Fruit fly (Drosophila melanogaster) whole organism, embryonic: Measurements from ENCODE around the gene nuf.

Source experiments
- Atf3 ChIP-seq: fragments of 200-800 bp; sonication (Bioruptor generic); optimal IDR thresholded peaks from 3 replicates; lab custom pipeline; 2016; ENCODE audit warnings: missing biosample characterization, missing genetic modification characterization
- Atf6 ChIP-seq: fragments of 200-800 bp; sonication (Bioruptor generic); IDR thresholded peaks from 2 replicates; pipeline ENCODE4 v1.3.6; 2022; ENCODE audit warnings: missing biosample characterization, missing genetic modification characterization
- BtbVII ChIP-seq: fragments of 200-800 bp; sonication (Bioruptor generic); optimal IDR thresholded peaks from 3 replicates; lab custom pipeline; 2017; ENCODE audit warnings: missing biosample characterization, mild to moderate bottlenecking, missing genetic modification characterization
- CG10959 ChIP-seq: fragments of 200-800 bp; sonication (Bioruptor generic); IDR thresholded peaks from 2 replicates; pipeline ENCODE4 v1.3.6; 2022; ENCODE audit warnings: missing biosample characterization, missing genetic modification characterization
- CG11085 ChIP-seq: fragments of 200-800 bp; sonication (Bioruptor generic); IDR thresholded peaks from 2 replicates; pipeline ENCODE4 v1.3.6; 2022; ENCODE audit warnings: missing biosample characterization, missing genetic modification characterization
- CG11695 ChIP-seq: fragments of 200-800 bp; sonication (Bioruptor generic); IDR thresholded peaks from 3 replicates; pipeline ENCODE4 v1.3.6; 2022; ENCODE audit warnings: missing biosample characterization, missing genetic modification characterization
- CG12104 ChIP-seq: fragments of 200-800 bp; sonication (Bioruptor generic); optimal IDR thresholded peaks from 3 replicates; lab custom pipeline; 2016; ENCODE audit warnings: missing biosample characterization, missing genetic modification characterization
- CG12391 ChIP-seq: fragments of 200-800 bp; sonication (Bioruptor generic); optimal IDR thresholded peaks from 3 replicates; lab custom pipeline; 2018; ENCODE audit warnings: missing biosample characterization, mild to moderate bottlenecking, missing genetic modification characterization, moderate library complexity
- CG15011 ChIP-seq: fragments of 200-800 bp; sonication (Bioruptor generic); optimal IDR thresholded peaks from 3 replicates; lab custom pipeline; 2018; ENCODE audit warnings: missing biosample characterization, mild to moderate bottlenecking, missing genetic modification characterization
- CG17186 ChIP-seq: fragments of 200-800 bp; sonication (Bioruptor generic); optimal IDR thresholded peaks from 3 replicates; lab custom pipeline; 2017; ENCODE audit warnings: missing biosample characterization, missing genetic modification reagents, missing genetic modification characterization
- CG2116 ChIP-seq: fragments of 200-800 bp; sonication (Bioruptor generic); optimal IDR thresholded peaks from 3 replicates; lab custom pipeline; 2018; ENCODE audit warnings: missing biosample characterization, mild to moderate bottlenecking, missing genetic modification characterization
- CG2129 ChIP-seq: fragments of 200-800 bp; sonication (Bioruptor generic); IDR thresholded peaks from 2 replicates; pipeline ENCODE4 v1.3.6; 2022; ENCODE audit warnings: missing biosample characterization, missing genetic modification characterization; ENCODE audit not compliant: partially characterized antibody
- CG4360 ChIP-seq: fragments of 200-800 bp; sonication (Bioruptor generic); IDR thresholded peaks from 2 replicates; pipeline ENCODE4 v1.3.6; 2022; ENCODE audit warnings: missing biosample characterization, missing genetic modification characterization
- CG5245 ChIP-seq: fragments of 200-800 bp; sonication (Bioruptor generic); optimal IDR thresholded peaks from 3 replicates; lab custom pipeline; 2016; ENCODE audit warnings: missing biosample characterization, missing genetic modification characterization
- CG6654 ChIP-seq: fragments of 200-800 bp; sonication (Bioruptor generic); optimal IDR thresholded peaks from 2 replicates; lab custom pipeline; 2017; ENCODE audit warnings: missing biosample characterization, mild to moderate bottlenecking, missing genetic modification characterization
- CG6689 ChIP-seq: fragments of 200-800 bp; sonication (Bioruptor generic); IDR thresholded peaks from 2 replicates; pipeline ENCODE4 v1.3.6; 2022; ENCODE audit warnings: missing biosample characterization, missing genetic modification characterization
- CG6765 ChIP-seq: fragments of 200-800 bp; sonication (Bioruptor generic); optimal IDR thresholded peaks from 3 replicates; lab custom pipeline; 2017; ENCODE audit warnings: missing biosample characterization, mild to moderate bottlenecking, missing genetic modification characterization
- CG7987 ChIP-seq: fragments of 200-800 bp; sonication (Bioruptor generic); optimal IDR thresholded peaks from 2 replicates; lab custom pipeline; 2018; ENCODE audit warnings: missing biosample characterization, mild to moderate bottlenecking, missing genetic modification characterization, moderate library complexity
- CG8765 ChIP-seq: fragments of 200-800 bp; sonication (Bioruptor generic); IDR thresholded peaks from 2 replicates; pipeline ENCODE4 v1.3.6; 2022; ENCODE audit warnings: missing biosample characterization, missing genetic modification characterization
- CG8924 ChIP-seq: fragments of 200-800 bp; optimal IDR thresholded peaks from 3 replicates; lab custom pipeline; 2019; ENCODE audit warnings: missing biosample characterization, mild to moderate bottlenecking, missing genetic modification characterization, moderate library complexity
- D19B ChIP-seq: fragments of 200-800 bp; sonication (Bioruptor generic); optimal IDR thresholded peaks from 2 replicates; lab custom pipeline; 2017; ENCODE audit warnings: missing biosample characterization, mild to moderate bottlenecking, missing genetic modification characterization
- Doc3 ChIP-seq: fragments of 200-800 bp; sonication (Bioruptor generic); IDR thresholded peaks from 3 replicates; pipeline ENCODE4 v1.3.6; 2022; ENCODE audit warnings: missing biosample characterization, missing genetic modification characterization; ENCODE audit not compliant: partially characterized antibody
- Gug ChIP-seq: fragments of 200-800 bp; sonication (Bioruptor generic); IDR thresholded peaks from 4 replicates; pipeline ENCODE4 v1.3.6; 2022; ENCODE audit warnings: missing biosample characterization, missing genetic modification characterization
- H15 ChIP-seq: fragments of 200-800 bp; sonication (Bioruptor generic); IDR thresholded peaks from 3 replicates; pipeline ENCODE4 v1.3.6; 2022; ENCODE audit warnings: missing biosample characterization, missing genetic modification characterization
- Hr39 ChIP-seq: fragments of >200 bp; optimal IDR thresholded peaks from 2 replicates; lab custom pipeline; 2017
- Meics ChIP-seq: fragments of 200-800 bp; sonication (Bioruptor generic); optimal IDR thresholded peaks from 2 replicates; lab custom pipeline; 2017; ENCODE audit warnings: missing biosample characterization, mild to moderate bottlenecking, missing genetic modification characterization
- Mes4 ChIP-seq: fragments of 200-800 bp; sonication (Bioruptor generic); optimal IDR thresholded peaks from 2 replicates; lab custom pipeline; 2016; ENCODE audit warnings: missing biosample characterization, missing genetic modification characterization
- NFAT ChIP-seq: fragments of 200-800 bp; sonication (Bioruptor generic); IDR thresholded peaks from 2 replicates; pipeline ENCODE4 v1.3.6; 2022; ENCODE audit warnings: missing biosample characterization, missing genetic modification characterization
- Rx ChIP-seq: fragments of 200-800 bp; sonication (Bioruptor generic); IDR thresholded peaks from 2 replicates; pipeline ENCODE4 v1.3.6; 2022; ENCODE audit warnings: missing biosample characterization, missing genetic modification characterization
- Sin3A ChIP-seq: fragments of >200 bp; optimal IDR thresholded peaks from 2 replicates; lab custom pipeline; 2018
- Trl ChIP-seq, 3 experiments: fragments of >200 bp in 2 of 3; fragments of 200-800 bp in 1 of 3; sonication (Bioruptor generic) in 1 of 3; optimal IDR thresholded peaks; 2 replicates in 1 of 3; 3 replicates in 2 of 3; lab custom pipeline; 2016 to 2017; ENCODE audit warnings: missing biosample characterization in 1 of 3, missing genetic modification characterization in 1 of 3
- Usf ChIP-seq: fragments of 200-800 bp; sonication (Bioruptor generic); optimal IDR thresholded peaks from 2 replicates; lab custom pipeline; 2017; ENCODE audit warnings: missing genotype, missing biosample characterization, missing genetic modification characterization
- ash1 ChIP-seq: fragments of 200-800 bp; sonication (Bioruptor generic); optimal IDR thresholded peaks from 2 replicates; lab custom pipeline; 2018; ENCODE audit warnings: missing biosample characterization, mild to moderate bottlenecking, missing genetic modification characterization
- bowl ChIP-seq: fragments of 200-800 bp; sonication (Bioruptor generic); IDR thresholded peaks from 2 replicates; pipeline ENCODE4 v1.3.6; 2022; ENCODE audit warnings: missing biosample characterization, missing genetic modification characterization
- crc ChIP-seq: fragments of 200-800 bp; sonication (Bioruptor generic); optimal IDR thresholded peaks from 2 replicates; lab custom pipeline; 2016; ENCODE audit warnings: missing biosample characterization, missing genetic modification characterization
- croc ChIP-seq: fragments of 200-800 bp; sonication (Bioruptor generic); conservative IDR thresholded peaks from 3 replicates; pipeline ENCODE4 v1.3.6; 2022; ENCODE audit warnings: missing biosample characterization, missing genetic modification characterization
- ems ChIP-seq: fragments of 200-800 bp; sonication (Bioruptor generic); optimal IDR thresholded peaks from 3 replicates; lab custom pipeline; 2016; ENCODE audit warnings: missing biosample characterization, missing genetic modification characterization
- gce ChIP-seq: fragments of 200-800 bp; sonication (Bioruptor generic); IDR thresholded peaks from 3 replicates; pipeline ENCODE4 v1.3.6; 2022; ENCODE audit warnings: missing biosample characterization, missing genetic modification characterization
- gcm ChIP-seq: fragments of 200-800 bp; sonication (Bioruptor generic); optimal IDR thresholded peaks from 2 replicates; lab custom pipeline; 2019; ENCODE audit warnings: missing biosample characterization, mild to moderate bottlenecking, missing genetic modification characterization, moderate library complexity
- grn ChIP-seq: fragments of 200-800 bp; sonication (Bioruptor generic); optimal IDR thresholded peaks from 3 replicates; lab custom pipeline; 2017; ENCODE audit warnings: missing biosample characterization, missing genetic modification characterization
- lmd ChIP-seq: fragments of 200-800 bp; sonication (Bioruptor generic); IDR thresholded peaks from 2 replicates; pipeline ENCODE4 v1.3.6; 2022; ENCODE audit warnings: missing biosample characterization, missing genetic modification characterization
- lov ChIP-seq, 2 experiments: fragments of 200-800 bp in 1 of 2; fragments of >200 bp in 1 of 2; sonication (Bioruptor generic) in 1 of 2; IDR thresholded peaks in 1 of 2; optimal IDR thresholded peaks in 1 of 2; 2 replicates in 1 of 2; 3 replicates in 1 of 2; pipeline versions ENCODE4 v1.3.6 to Lab custom; 2017 to 2022; ENCODE audit warnings: missing biosample characterization in 1 of 2, missing genetic modification characterization in 1 of 2
- nom ChIP-seq: fragments of 200-800 bp; sonication (Bioruptor generic); optimal IDR thresholded peaks from 2 replicates; lab custom pipeline; 2017; ENCODE audit warnings: missing biosample characterization, missing genetic modification characterization, mild to moderate bottlenecking, moderate library complexity, missing genetic modification reagents
- shn ChIP-seq: fragments of 200-800 bp; sonication (Bioruptor generic); optimal IDR thresholded peaks from 3 replicates; lab custom pipeline; 2016; ENCODE audit warnings: missing biosample characterization, missing genetic modification characterization
- sr ChIP-seq: fragments of 200-800 bp; sonication (Bioruptor generic); IDR thresholded peaks from 3 replicates; pipeline ENCODE4 v1.3.6; 2022; ENCODE audit warnings: missing biosample characterization, missing genetic modification characterization
- unpg ChIP-seq: fragments of 200-800 bp; sonication (Bioruptor generic); optimal IDR thresholded peaks from 3 replicates; lab custom pipeline; 2018; ENCODE audit warnings: missing biosample characterization, mild to moderate bottlenecking, missing genetic modification characterization, moderate library complexity
- vnd ChIP-seq: fragments of 200-800 bp; sonication (Bioruptor generic); IDR thresholded peaks from 3 replicates; pipeline ENCODE4 v1.3.6; 2022; ENCODE audit warnings: missing biosample characterization, missing genetic modification characterization; ENCODE audit not compliant: partially characterized antibody
- zfh2 ChIP-seq: fragments of 200-800 bp; sonication (Bioruptor generic); optimal IDR thresholded peaks from 2 replicates; lab custom pipeline; 2016; ENCODE audit warnings: missing biosample characterization, missing genetic modification characterization

The nuf gene

dm6 chr3L:14272109-14273070, 81.7 kb downstream of the nuf start (continued):
- TF ChIP-seq CG11695 = peak; percentile 84
- TF ChIP-seq nom = peak; percentile 92
- peak; percentile 89 for TF ChIP-seq Usf (GFP tag; lab: Kevin White, UChicago)
- TF ChIP-seq Doc3 = no peak
- no peak for TF ChIP-seq zfh2
- peak; percentile 59 for TF ChIP-seq Rx (GFP tag; lab: Robert Waterston, UW)
- TF ChIP-seq CG6765 = peak; percentile 54
- TF ChIP-seq lmd (GFP tag; lab: Robert Waterston, UW) = peak; percentile 87; the same call in 1 of the 2 replicates
- TF ChIP-seq Gug (GFP tag; lab: Robert Waterston, UW) = no peak
- TF ChIP-seq CG2116 (GFP tag; lab: Kevin White, UChicago) = peak; percentile 71
- peak; percentile 18 for TF ChIP-seq CG7987 (GFP tag; lab: Kevin White, UChicago)
- TF ChIP-seq unpg (GFP tag; lab: Kevin White, UChicago) = peak; percentile 92
- peak; percentile 49 for TF ChIP-seq CG15011 (GFP tag; lab: Kevin White, UChicago)
- TF ChIP-seq lov (optimal IDR thresholded peaks at IDR 0.05; lab: Kevin White, UChicago) = no peak
- no peak for TF ChIP-seq lov (GFP tag; IDR thresholded peaks at IDR 0.05; lab: Robert Waterston, UW)
- TF ChIP-seq CG12104 (GFP tag; lab: Kevin White, UChicago) = peak; percentile 69
- TF ChIP-seq CG8924 (tag; lab: Kevin White, UChicago) = peak; percentile 96
- TF ChIP-seq Atf6 (GFP tag; lab: Robert Waterston, UW) = peak; percentile 69
- TF ChIP-seq ems (GFP tag; lab: Kevin White, UChicago) = peak; percentile 29
- no peak for TF ChIP-seq CG17186
- TF ChIP-seq Trl (optimal IDR thresholded peaks at IDR 0.05; lab: Kevin White, UChicago) = peak; percentile 83 to 86
- TF ChIP-seq Trl (GFP tag; optimal IDR thresholded peaks at IDR 0.05; lab: Kevin White, UChicago) = no peak
- peak; percentile 20 for TF ChIP-seq Mes4 (GFP tag; lab: Kevin White, UChicago)
- no peak for TF ChIP-seq vnd (GFP tag; lab: Robert Waterston, UW)
- no peak for TF ChIP-seq CG2129 (GFP tag; lab: Robert Waterston, UW)
- peak; percentile 8 for TF ChIP-seq grn (GFP tag; lab: Kevin White, UChicago)
- peak; percentile 78 for TF ChIP-seq BtbVII (GFP tag; lab: Kevin White, UChicago)
- TF ChIP-seq CG5245 = peak; percentile 63
- peak; percentile 50; the same call in 2 of the 3 replicates for TF ChIP-seq gce (GFP tag; lab: Robert Waterston, UW)
- TF ChIP-seq ash1 (GFP tag; lab: Kevin White, UChicago) = no peak
- TF ChIP-seq CG4360 (GFP tag; lab: Robert Waterston, UW) = peak; percentile 85
- no peak for TF ChIP-seq NFAT (GFP tag; lab: Robert Waterston, UW)
- TF ChIP-seq Meics (GFP tag; lab: Kevin White, UChicago) = peak; percentile 86
- TF ChIP-seq CG6689 = peak; percentile 85
- TF ChIP-seq croc = peak; percentile 66; the same call in 2 of the 3 replicates
- TF ChIP-seq CG8765 (GFP tag; lab: Robert Waterston, UW) = no peak
- TF ChIP-seq gcm = peak; percentile 94
- TF ChIP-seq D19B = peak; percentile 59
- TF ChIP-seq Sin3A (lab: Kevin White, UChicago) = no peak
- peak; percentile 8 for TF ChIP-seq shn
- peak; percentile 57; the same call in 1 of the 2 replicates for TF ChIP-seq CG10959 (GFP tag; lab: Robert Waterston, UW)
- no peak for TF ChIP-seq Atf3
- peak; percentile 66; the same call in 2 of the 3 replicates for TF ChIP-seq H15 (GFP tag; lab: Robert Waterston, UW)
- peak; percentile 58; the same call in 1 of the 2 replicates for TF ChIP-seq CG11085 (GFP tag; lab: Robert Waterston, UW)
- TF ChIP-seq crc (GFP tag; lab: Kevin White, UChicago) = no peak
- peak; percentile 4; the same call in 1 of the 3 replicates for TF ChIP-seq sr (GFP tag; lab: Robert Waterston, UW)
- TF ChIP-seq bowl (GFP tag; lab: Robert Waterston, UW) = no peak
- TF ChIP-seq Hr39 (lab: Kevin White, UChicago) = no peak
- TF ChIP-seq CG6654 = no peak
- TF ChIP-seq CG12391 = peak; percentile 94
